Worm (Caenorhabditis elegans) whole organism, L4 larva: ENCODE results near the gene F44E5.2.

Experiments
- lsy-2 ChIP-seq, 2 experiments: fragments of 150-350 bp in 1 of 2; sonication (generic microtip) in 1 of 2; optimal IDR thresholded peaks; 2 replicates each; lab custom pipeline; 2014 to 2017; ENCODE audit warnings: missing biosample characterization in 2 of 2, missing genetic modification characterization in 2 of 2
- mdt-29 ChIP-seq: fragments of 200-800 bp; sonication (Bioruptor generic); IDR thresholded peaks from 2 replicates; pipeline ENCODE4 v1.3.6; 2022; ENCODE audit warnings: missing genetic modification reagents, missing genetic modification characterization, missing compliant biosample characterization
- nhr-77 ChIP-seq: fragments of 150-350 bp; optimal IDR thresholded peaks from 2 replicates; lab custom pipeline; 2014; ENCODE audit warnings: missing biosample characterization, missing genetic modification characterization

DNA sequence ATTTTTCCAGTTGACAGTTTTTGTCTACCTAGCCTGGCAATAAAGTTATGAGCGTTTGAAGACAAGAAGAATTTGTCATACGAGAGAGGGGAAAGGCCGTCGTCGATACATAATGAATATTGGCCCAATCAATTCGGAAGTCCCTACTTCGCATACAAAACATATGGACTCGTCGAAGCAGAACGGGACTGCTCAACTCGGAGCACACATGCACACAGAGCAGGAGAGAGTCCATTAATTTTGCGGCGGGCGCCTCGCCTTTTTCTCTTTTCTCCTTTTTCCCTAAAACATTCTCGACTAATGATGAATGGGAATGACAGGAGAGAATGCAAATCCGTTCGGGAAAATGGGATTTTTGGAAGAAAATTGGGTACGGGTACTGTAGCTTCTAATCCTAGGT lies 34.1 kb upstream of the F44E5.2 start, which contains the start of gene F13D12.8:
- no peak for TF ChIP-seq lsy-2 (tag; optimal IDR thresholded peaks at IDR 0.05; lab: Kevin White, UChicago)
- no peak for TF ChIP-seq nhr-77 (tag; lab: Kevin White, UChicago)
- no peak for TF ChIP-seq mdt-29 (GFP tag; lab: Robert Waterston, UW)
